Fruit fly (Drosophila melanogaster) whole organism, embryonic: ENCODE measurements around the gene CG34276.

ENCODE experiments used
- CG12942 ChIP-seq: fragments of 200-800 bp; sonication (Bioruptor generic); optimal IDR thresholded peaks from 3 replicates; lab custom pipeline; 2016; ENCODE audit warnings: missing biosample characterization, missing genetic modification characterization
- CG13624 ChIP-seq: fragments of 200-800 bp; sonication (Bioruptor generic); optimal IDR thresholded peaks from 2 replicates; lab custom pipeline; 2016; ENCODE audit warnings: missing biosample characterization, missing genetic modification characterization
- CG14667 ChIP-seq: fragments of 200-800 bp; sonication (Bioruptor generic); IDR thresholded peaks from 2 replicates; pipeline ENCODE4 v1.3.6; 2022; ENCODE audit warnings: missing biosample characterization, missing genetic modification characterization
- CG15514 ChIP-seq: fragments of 200-800 bp; sonication (Bioruptor generic); optimal IDR thresholded peaks from 3 replicates; lab custom pipeline; 2017; ENCODE audit warnings: missing biosample characterization, missing genetic modification characterization, mild to moderate bottlenecking, moderate library complexity, missing genetic modification reagents
- CG1603 ChIP-seq: fragments of 200-800 bp; sonication (Bioruptor generic); optimal IDR thresholded peaks from 2 replicates; lab custom pipeline; 2019; ENCODE audit warnings: missing biosample characterization, mild to moderate bottlenecking, missing genetic modification characterization, moderate library complexity
- CG1647 ChIP-seq: fragments of 200-800 bp; sonication (Bioruptor generic); optimal IDR thresholded peaks from 3 replicates; lab custom pipeline; 2016; ENCODE audit warnings: missing biosample characterization, missing genetic modification characterization
- CG17568 ChIP-seq: fragments of 200-800 bp; sonication (Bioruptor generic); optimal IDR thresholded peaks from 2 replicates; lab custom pipeline; 2018; ENCODE audit warnings: missing biosample characterization, mild to moderate bottlenecking, missing genetic modification characterization, moderate library complexity
- CG17802 ChIP-seq: fragments of 200-800 bp; sonication (Bioruptor generic); optimal IDR thresholded peaks from 2 replicates; lab custom pipeline; 2018; ENCODE audit warnings: missing biosample characterization, mild to moderate bottlenecking, missing genetic modification characterization, moderate library complexity
- CG1792 ChIP-seq: fragments of 200-800 bp; sonication (Bioruptor generic); optimal IDR thresholded peaks from 2 replicates; lab custom pipeline; 2016; ENCODE audit warnings: missing biosample characterization, missing genetic modification characterization
- CG18476 ChIP-seq: fragments of 200-800 bp; sonication (Bioruptor generic); optimal IDR thresholded peaks from 2 replicates; lab custom pipeline; 2016; ENCODE audit warnings: missing biosample characterization, mild to moderate bottlenecking, missing genetic modification characterization
- CG2678 ChIP-seq: fragments of 200-800 bp; sonication (Bioruptor generic); optimal IDR thresholded peaks from 3 replicates; lab custom pipeline; 2019; ENCODE audit warnings: missing biosample characterization, mild to moderate bottlenecking, missing genetic modification characterization, moderate library complexity
- CG2889 ChIP-seq: fragments of 200-800 bp; sonication (Bioruptor generic); IDR thresholded peaks from 3 replicates; pipeline ENCODE4 v1.3.6; 2022; ENCODE audit warnings: missing biosample characterization, missing genetic modification characterization
- CG31365 ChIP-seq: fragments of 200-800 bp; sonication (Bioruptor generic); optimal IDR thresholded peaks from 2 replicates; lab custom pipeline; 2018; ENCODE audit warnings: missing biosample characterization, mild to moderate bottlenecking, missing genetic modification characterization
- CG32532 ChIP-seq: fragments of 200-800 bp; sonication (Bioruptor generic); IDR thresholded peaks from 2 replicates; pipeline ENCODE4 v1.3.6; 2022; ENCODE audit warnings: missing biosample characterization, missing genetic modification characterization
- CG34376 ChIP-seq: fragments of 200-800 bp; sonication (Bioruptor generic); optimal IDR thresholded peaks from 2 replicates; lab custom pipeline; 2018; ENCODE audit warnings: missing biosample characterization, mild to moderate bottlenecking, missing genetic modification characterization
- CG34422 ChIP-seq: fragments of 200-800 bp; sonication (Bioruptor generic); IDR thresholded peaks from 3 replicates; pipeline ENCODE4 v1.3.6; 2022; ENCODE audit warnings: missing biosample characterization, missing genetic modification characterization
- CG4282 ChIP-seq: fragments of 200-800 bp; sonication (Bioruptor generic); optimal IDR thresholded peaks from 2 replicates; lab custom pipeline; 2016; ENCODE audit warnings: missing biosample characterization, missing genetic modification characterization
- CG5245 ChIP-seq: fragments of 200-800 bp; sonication (Bioruptor generic); optimal IDR thresholded peaks from 3 replicates; lab custom pipeline; 2016; ENCODE audit warnings: missing biosample characterization, missing genetic modification characterization
- CG6254 ChIP-seq: fragments of 200-800 bp; sonication (Bioruptor generic); optimal IDR thresholded peaks from 3 replicates; lab custom pipeline; 2017; ENCODE audit warnings: mild to moderate bottlenecking, missing biosample characterization, missing genetic modification reagents, missing genetic modification characterization
- CG7928 ChIP-seq: fragments of 200-800 bp; sonication (Bioruptor generic); optimal IDR thresholded peaks from 2 replicates; lab custom pipeline; 2017; ENCODE audit warnings: missing biosample characterization, mild to moderate bottlenecking, missing genetic modification characterization
- CG8290 ChIP-seq, 3 experiments: fragments of 200-800 bp; sonication (Bioruptor generic); optimal IDR thresholded peaks; 2 replicates each; lab custom pipeline; 2016 to 2019; ENCODE audit warnings: missing biosample characterization in 3 of 3, missing genetic modification characterization in 3 of 3, mild to moderate bottlenecking in 2 of 3, moderate library complexity in 1 of 3
- CG9437 ChIP-seq: fragments of 200-800 bp; sonication (Bioruptor generic); optimal IDR thresholded peaks from 2 replicates; lab custom pipeline; 2018; ENCODE audit warnings: missing biosample characterization, mild to moderate bottlenecking, missing genetic modification characterization
- Ets65A ChIP-seq: fragments of 200-800 bp; sonication (Bioruptor generic); peaks from one replicate; lab custom pipeline; 2016; ENCODE audit warnings: missing biosample characterization, missing genetic modification characterization
- Ets97D ChIP-seq: fragments of 200-800 bp; sonication (Bioruptor generic); optimal IDR thresholded peaks from 3 replicates; lab custom pipeline; 2016; ENCODE audit warnings: missing biosample characterization, missing genetic modification characterization
- GATAe ChIP-seq: fragments of 200-800 bp; sonication (Bioruptor generic); conservative IDR thresholded peaks from 2 replicates; pipeline ENCODE4 v1.3.6; 2022; ENCODE audit warnings: missing biosample characterization, missing genetic modification characterization
- HLH4C ChIP-seq: fragments of 200-800 bp; sonication (Bioruptor generic); IDR thresholded peaks from 3 replicates; pipeline ENCODE4 v1.3.6; 2022; ENCODE audit warnings: missing biosample characterization, missing genetic modification characterization; ENCODE audit not compliant: partially characterized antibody
- Hr51 ChIP-seq, 2 experiments: fragments of 200-800 bp; sonication (Bioruptor generic); optimal IDR thresholded peaks; 2 replicates in 1 of 2; 3 replicates in 1 of 2; lab custom pipeline; 2016 to 2018; ENCODE audit warnings: missing biosample characterization in 2 of 2, missing genetic modification characterization in 2 of 2, mild to moderate bottlenecking in 1 of 2, moderate library complexity in 1 of 2
- Lhr ChIP-seq: fragments of 200-800 bp; sonication (Bioruptor generic); optimal IDR thresholded peaks from 3 replicates; lab custom pipeline; 2017; ENCODE audit warnings: mild to moderate bottlenecking, missing biosample characterization, missing genetic modification reagents, missing genetic modification characterization
- NC2α ChIP-seq: fragments of 200-800 bp; sonication (Bioruptor generic); optimal IDR thresholded peaks from 2 replicates; lab custom pipeline; 2016; ENCODE audit warnings: missing biosample characterization, missing genetic modification characterization
- NK7.1 ChIP-seq: fragments of 200-800 bp; sonication (Bioruptor generic); optimal IDR thresholded peaks from 3 replicates; lab custom pipeline; 2016; ENCODE audit warnings: missing biosample characterization, missing genetic modification characterization
- Nf-YA ChIP-seq: fragments of 200-800 bp; sonication (Bioruptor generic); IDR thresholded peaks from 2 replicates; pipeline ENCODE4 v1.3.6; 2022; ENCODE audit warnings: missing biosample characterization, missing genetic modification characterization
- Spps ChIP-seq: fragments of 200-800 bp; sonication (Bioruptor generic); optimal IDR thresholded peaks from 2 replicates; lab custom pipeline; 2018; ENCODE audit warnings: missing biosample characterization, mild to moderate bottlenecking, missing genetic modification characterization
- Stat92E ChIP-seq, 3 experiments: fragments of >200 bp in 2 of 3; fragments of 200-800 bp in 1 of 3; sonication (Bioruptor generic) in 1 of 3; optimal IDR thresholded peaks; 2 replicates each; lab custom pipeline; 2017 to 2019; ENCODE audit warnings: missing biosample characterization in 3 of 3, missing genetic modification characterization in 3 of 3, mild to moderate bottlenecking in 1 of 3, moderate library complexity in 1 of 3
- bab2 ChIP-seq: fragments of 200-800 bp; sonication (Bioruptor generic); optimal IDR thresholded peaks from 2 replicates; lab custom pipeline; 2016; ENCODE audit warnings: missing biosample characterization, missing genetic modification characterization
- btn ChIP-seq: fragments of 200-800 bp; sonication (Bioruptor generic); optimal IDR thresholded peaks from 2 replicates; lab custom pipeline; 2016; ENCODE audit warnings: missing biosample characterization, missing genetic modification characterization
- cas ChIP-seq: fragments of 200-800 bp; sonication (Bioruptor generic); IDR thresholded peaks from 2 replicates; pipeline ENCODE4 v1.3.6; 2022; ENCODE audit warnings: missing biosample characterization, missing genetic modification characterization
- chn ChIP-seq: fragments of 200-800 bp; sonication (Bioruptor generic); optimal IDR thresholded peaks from 2 replicates; lab custom pipeline; 2016; ENCODE audit warnings: missing biosample characterization, missing genetic modification characterization
- corto ChIP-seq: fragments of 200-800 bp; sonication (Bioruptor generic); optimal IDR thresholded peaks from 2 replicates; lab custom pipeline; 2016; ENCODE audit warnings: missing biosample characterization, mild to moderate bottlenecking, missing genetic modification characterization, moderate library complexity
- croc ChIP-seq: fragments of 200-800 bp; sonication (Bioruptor generic); conservative IDR thresholded peaks from 3 replicates; pipeline ENCODE4 v1.3.6; 2022; ENCODE audit warnings: missing biosample characterization, missing genetic modification characterization
- dpn ChIP-seq, 2 experiments: fragments of 200-800 bp; sonication (Bioruptor generic); optimal IDR thresholded peaks; 3 replicates each; lab custom pipeline; 2016; ENCODE audit warnings: missing biosample characterization in 2 of 2, missing genetic modification characterization in 2 of 2
- gfzf ChIP-seq: fragments of 200-800 bp; sonication (Bioruptor generic); optimal IDR thresholded peaks from 2 replicates; lab custom pipeline; 2016; ENCODE audit warnings: missing biosample characterization, mild to moderate bottlenecking, missing genetic modification characterization, moderate library complexity
- lbe ChIP-seq: fragments of 200-800 bp; sonication (Bioruptor generic); optimal IDR thresholded peaks from 2 replicates; lab custom pipeline; 2016; ENCODE audit warnings: missing biosample characterization, mild to moderate bottlenecking, missing genetic modification characterization
- mirr ChIP-seq: fragments of 200-800 bp; sonication (Bioruptor generic); optimal IDR thresholded peaks from 3 replicates; lab custom pipeline; 2018; ENCODE audit warnings: missing biosample characterization, mild to moderate bottlenecking, missing genetic modification characterization
- nau ChIP-seq: fragments of 200-800 bp; sonication (Bioruptor generic); optimal IDR thresholded peaks from 3 replicates; lab custom pipeline; 2017; ENCODE audit warnings: missing biosample characterization, mild to moderate bottlenecking, missing genetic modification characterization, missing genetic modification reagents
- odd ChIP-seq: fragments of 200-800 bp; sonication (Bioruptor generic); optimal IDR thresholded peaks from 2 replicates; lab custom pipeline; 2017; ENCODE audit warnings: missing biosample characterization, mild to moderate bottlenecking, missing genetic modification characterization
- pnt ChIP-seq: fragments of 200-800 bp; sonication (Bioruptor generic); optimal IDR thresholded peaks from 3 replicates; lab custom pipeline; 2016; ENCODE audit warnings: missing biosample characterization, missing genetic modification characterization
- scrt ChIP-seq: fragments of 200-800 bp; sonication (Bioruptor generic); optimal IDR thresholded peaks from 2 replicates; lab custom pipeline; 2018; ENCODE audit warnings: missing biosample characterization, mild to moderate bottlenecking, missing genetic modification characterization, moderate library complexity
- sd ChIP-seq: fragments of 200-800 bp; sonication (Bioruptor generic); optimal IDR thresholded peaks from 3 replicates; lab custom pipeline; 2018; ENCODE audit warnings: missing biosample characterization, mild to moderate bottlenecking, missing genetic modification characterization, moderate library complexity
- sima ChIP-seq: fragments of 200-800 bp; sonication (Bioruptor generic); optimal IDR thresholded peaks from 2 replicates; lab custom pipeline; 2016; ENCODE audit warnings: missing biosample characterization, missing genetic modification characterization
- slbo ChIP-seq: fragments of 200-800 bp; sonication (Bioruptor generic); IDR thresholded peaks from 2 replicates; pipeline ENCODE4 v1.3.6; 2022; ENCODE audit warnings: missing biosample characterization, missing genetic modification characterization

CG34276 gene

DNA sequence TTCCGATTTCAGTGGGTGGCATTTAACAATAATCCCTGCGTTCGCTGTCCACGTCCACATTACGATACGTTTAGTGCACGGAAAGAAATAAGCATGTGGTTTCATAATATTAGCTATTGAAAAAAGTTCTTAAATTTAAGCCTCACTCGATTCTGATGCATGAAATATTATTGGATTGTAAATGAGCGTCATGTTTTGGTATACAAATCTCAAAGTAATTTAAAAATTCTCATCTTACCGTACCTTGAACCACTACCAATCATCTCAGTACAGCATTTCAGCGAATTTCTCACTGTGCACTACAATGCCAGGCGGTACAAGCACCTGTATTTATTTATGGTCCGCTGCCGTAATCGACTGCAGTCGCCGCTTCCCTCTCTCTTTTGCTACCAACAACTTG lies 48.8 kb downstream of the CG34276 start (continued):
- TF ChIP-seq slbo (no peak), CG34376 (GFP tag; lab: Kevin White, UChicago) (no peak), CG18476 (GFP tag; lab: Kevin White, UChicago) (peak; percentile 59), Stat92E (GFP tag; optimal IDR thresholded peaks at IDR 0.05; lab: Kevin White, UChicago) (no peak), croc (peak; percentile 53; the same call in 1 of the 3 replicates), CG1603 (tag; lab: Kevin White, UChicago) (peak; percentile 87), NK7.1 (peak; percentile 64), NC2α (GFP tag; lab: Kevin White, UChicago) (peak; percentile 2), CG2678 (tag; lab: Kevin White, UChicago) (peak; percentile 91), CG12942 (GFP tag; lab: Kevin White, UChicago) (peak; percentile 69), Nf-YA (no peak), CG13624 (GFP tag; lab: Kevin White, UChicago) (peak; percentile 86), Spps (tag; lab: Kevin White, UChicago) (no peak), CG14667 (GFP tag; lab: Robert Waterston, UW) (no peak), corto (peak; percentile 51), CG17802 (tag; lab: Kevin White, UChicago) (peak; percentile 38), cas (no peak), btn (GFP tag; lab: Kevin White, UChicago) (peak; percentile 75), pnt (GFP tag; lab: Kevin White, UChicago) (peak; percentile 78), CG2889 (GFP tag; lab: Robert Waterston, UW) (no peak), gfzf (no peak), mirr (peak; percentile 23), CG4282 (GFP tag; lab: Kevin White, UChicago) (peak; percentile 3), scrt (GFP tag; lab: Kevin White, UChicago) (peak; percentile 57), bab2 (GFP tag; lab: Kevin White, UChicago) (peak; percentile 79), Lhr (GFP tag; lab: Kevin White, UChicago) (peak; percentile 19), CG6254 (GFP tag; lab: Kevin White, UChicago) (peak; percentile 67), sima (GFP tag; lab: Kevin White, UChicago) (peak; percentile 42), odd (GFP tag; lab: Kevin White, UChicago) (peak; percentile 74), CG9437 (GFP tag; lab: Kevin White, UChicago) (peak; percentile 76), CG15514 (peak; percentile 56), dpn (GFP tag; optimal IDR thresholded peaks at IDR 0.05; lab: Kevin White, UChicago) (peak; percentile 80 to 81), CG17568 (GFP tag; lab: Kevin White, UChicago) (peak; percentile 65), sd (tag; lab: Kevin White, UChicago) (peak; percentile 28), CG32532 (GFP tag; lab: Robert Waterston, UW) (no peak), GATAe (no peak), CG5245 (GFP tag; lab: Kevin White, UChicago) (peak; percentile 76), Hr51 (GFP tag; optimal IDR thresholded peaks at IDR 0.05; lab: Kevin White, UChicago) (peak; percentile 47 to 91), Ets65A (GFP tag; lab: Kevin White, UChicago) (peak; percentile 96), CG7928 (no peak), HLH4C (GFP tag; lab: Robert Waterston, UW) (no peak), lbe (GFP tag; lab: Kevin White, UChicago) (peak; percentile 14), nau (GFP tag; lab: Kevin White, UChicago) (peak; percentile 75), CG1792 (peak; percentile 71), chn (GFP tag; lab: Kevin White, UChicago) (peak; percentile 64), Ets97D (GFP tag; lab: Kevin White, UChicago) (peak; percentile 35), CG34422 (GFP tag; lab: Robert Waterston, UW) (no peak), CG8290 (GFP tag; optimal IDR thresholded peaks at IDR 0.05; lab: Kevin White, UChicago) (no peak), CG8290 (tag; optimal IDR thresholded peaks at IDR 0.05; lab: Kevin White, UChicago) (peak in 1 of 2 experiments; percentile 82), CG1647 (GFP tag; lab: Kevin White, UChicago) (peak; percentile 58), CG31365 (tag; lab: Kevin White, UChicago) (peak; percentile 56)
